Worm (Caenorhabditis elegans) whole organism, L2 larva: ENCODE results near the gene vha-20.

ENCODE experiments used
- C34F6.9 ChIP-seq: fragments of 150-350 bp; optimal IDR thresholded peaks from 2 replicates; lab custom pipeline; 2014; ENCODE audit warnings: missing biosample characterization, missing genetic modification characterization
- F13H6.1 ChIP-seq: sonication (generic microtip); optimal IDR thresholded peaks from 2 replicates; lab custom pipeline; 2016; ENCODE audit warnings: missing genetic modification characterization, missing compliant biosample characterization
- ama-1 ChIP-seq: fragments of 150-350 bp; optimal IDR thresholded peaks from 2 replicates; lab custom pipeline; 2018; ENCODE audit warnings: inconsistent platforms
- dmd-4 ChIP-seq: sonication (generic microtip); optimal IDR thresholded peaks from 2 replicates; lab custom pipeline; 2017; ENCODE audit warnings: missing biosample characterization, missing genetic modification characterization
- elt-1 ChIP-seq: fragments of 150-350 bp; optimal IDR thresholded peaks from 2 replicates; lab custom pipeline; 2014; ENCODE audit warnings: missing biosample characterization, missing genetic modification characterization
- elt-3 ChIP-seq: sonication (generic microtip); optimal IDR thresholded peaks from 2 replicates; lab custom pipeline; 2017; ENCODE audit warnings: missing biosample characterization, missing genetic modification characterization
- lin-11 ChIP-seq: fragments of 150-350 bp; sonication (generic microtip); optimal IDR thresholded peaks from 2 replicates; lab custom pipeline; 2014; ENCODE audit warnings: missing biosample characterization, missing genetic modification characterization, inconsistent platforms, mixed read lengths
- lin-39 ChIP-seq: fragments of 150-350 bp; optimal IDR thresholded peaks from 2 replicates; lab custom pipeline; 2014; ENCODE audit warnings: missing biosample characterization, missing genetic modification reagents, missing genetic modification characterization
- nhr-237 ChIP-seq: fragments of 150-350 bp; optimal IDR thresholded peaks from 2 replicates; lab custom pipeline; 2014; ENCODE audit warnings: missing biosample characterization, missing genetic modification characterization
- nhr-77 ChIP-seq: fragments of 150-350 bp; optimal IDR thresholded peaks from 2 replicates; lab custom pipeline; 2014; ENCODE audit warnings: missing biosample characterization, missing genetic modification characterization
- sma-3 ChIP-seq: sonication (generic microtip); optimal IDR thresholded peaks from 2 replicates; lab custom pipeline; 2016; ENCODE audit warnings: missing genetic modification reagents, missing genetic modification characterization, missing compliant biosample characterization
- unc-39 ChIP-seq: fragments of 150-350 bp; optimal IDR thresholded peaks from 2 replicates; lab custom pipeline; 2014; ENCODE audit warnings: missing biosample characterization, missing genetic modification characterization
- unc-62 ChIP-seq: fragments of 150-350 bp; optimal IDR thresholded peaks from 2 replicates; lab custom pipeline; 2014; ENCODE audit warnings: missing biosample characterization, missing genetic modification reagents, missing genetic modification characterization

- no peak for TF ChIP-seq lin-11 (tag; lab: Kevin White, UChicago)
- no peak for TF ChIP-seq nhr-237 (tag; lab: Kevin White, UChicago)
- TF ChIP-seq sma-3: no peak
- no peak for TF ChIP-seq unc-62 (GFP tag; lab: Kevin White, UChicago)
- TF ChIP-seq elt-1 (tag; lab: Kevin White, UChicago): no peak
- TF ChIP-seq elt-3 (tag; lab: Kevin White, UChicago): no peak
- TF ChIP-seq unc-39 (tag; lab: Kevin White, UChicago): no peak
- no peak for TF ChIP-seq ama-1
- TF ChIP-seq F13H6.1 (tag; lab: Kevin White, UChicago): no peak
- TF ChIP-seq dmd-4 (tag; lab: Kevin White, UChicago): no peak
- TF ChIP-seq nhr-77: no peak
- TF ChIP-seq C34F6.9 (tag; lab: Kevin White, UChicago): no peak
- no peak for TF ChIP-seq lin-39
Measured at ce11 chrX:14125870-14126269, 38.4 kb downstream of the vha-20 start, which contains the start of gene F28H6.6.
